Fruit fly (Drosophila melanogaster): ENCODE data around the gene AdamTS-B.

AdamTS-B gene

DNA sequence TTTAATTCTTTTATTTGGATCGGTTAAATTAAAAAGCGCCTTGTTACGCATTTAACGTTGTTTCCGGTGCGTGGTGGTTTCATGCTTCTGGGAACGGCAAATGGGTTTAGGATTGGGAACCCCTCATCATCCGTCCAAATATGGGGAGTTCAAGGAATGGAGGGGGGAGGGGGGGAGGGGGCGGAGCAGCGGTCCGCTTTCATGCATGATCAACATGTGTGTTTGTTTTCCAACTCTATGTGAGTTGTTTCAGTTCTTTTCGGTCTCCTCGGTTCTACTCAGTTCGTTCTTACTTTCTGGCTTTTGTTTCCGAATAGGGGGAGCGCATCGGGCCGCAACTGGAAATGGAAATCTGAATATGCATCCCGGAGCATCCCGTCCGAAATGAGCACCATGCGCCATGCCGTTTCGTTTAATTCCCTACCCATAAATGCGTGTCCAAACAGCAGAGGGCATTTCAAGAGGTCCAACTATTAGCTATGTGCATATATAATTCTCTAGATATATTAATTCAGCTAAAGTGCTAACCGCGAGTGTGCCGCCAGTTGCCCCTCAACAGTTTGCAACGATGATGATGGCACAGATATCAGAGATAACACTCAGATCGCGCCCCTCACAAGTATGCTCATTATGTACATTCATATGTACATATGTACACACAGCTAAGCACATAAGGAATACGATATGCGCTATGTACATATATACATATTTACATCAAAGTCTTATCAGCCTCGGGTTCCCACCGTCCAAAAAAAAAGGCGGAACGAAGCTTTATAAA lies 20.8 kb upstream of the AdamTS-B start (continued):
- TF ChIP-seq Ada2b (GFP tag; IDR thresholded peaks at IDR 0.05) (peak; percentile 68), CG8924 (tag; optimal IDR thresholded peaks at IDR 0.05) (peak; percentile 84), Opbp (GFP tag; IDR thresholded peaks at IDR 0.05; ENCODE audit: partially characterized antibody) (no peak), jigr1 (GFP tag; IDR thresholded peaks at IDR 0.05) (no peak), CG2199 (GFP tag; IDR thresholded peaks at IDR 0.05) (no peak), Side (GFP tag; optimal IDR thresholded peaks at IDR 0.05) (peak; percentile 87), CG18599 (GFP tag; optimal IDR thresholded peaks at IDR 0.05) (peak; percentile 95), oc (tag; optimal IDR thresholded peaks at IDR 0.05) (peak; percentile 90), CG13123 (GFP tag; optimal IDR thresholded peaks at IDR 0.05) (peak; percentile 92), CG7928 (GFP tag; optimal IDR thresholded peaks at IDR 0.05) (peak; percentile 62), NFAT (GFP tag; IDR thresholded peaks at IDR 0.05) (peak; percentile 80), CG7839 (tag; optimal IDR thresholded peaks at IDR 0.05) (peak; percentile 86), btn (GFP tag; optimal IDR thresholded peaks at IDR 0.05) (peak; percentile 88), Camta (GFP tag; optimal IDR thresholded peaks at IDR 0.05) (peak; percentile 95), CG7556 (GFP tag; optimal IDR thresholded peaks at IDR 0.05) (peak; percentile 92), CG9797 (GFP tag; optimal IDR thresholded peaks at IDR 0.05) (peak; percentile 30), CG8290 (GFP tag; optimal IDR thresholded peaks at IDR 0.05) (peak; percentile 86), CG8290 (tag; optimal IDR thresholded peaks at IDR 0.05) (peak; percentile 98 to 99), ewg (GFP tag; optimal IDR thresholded peaks at IDR 0.05) (peak; percentile 84), Lhr (GFP tag; optimal IDR thresholded peaks at IDR 0.05) (peak; percentile 95), D19A (tag; optimal IDR thresholded peaks at IDR 0.05) (peak; percentile 70), Nf-YA (GFP tag; IDR thresholded peaks at IDR 0.05) (peak; percentile 92), CG14014 (GFP tag; IDR thresholded peaks at IDR 0.05) (peak; percentile 92; the same call in 1 of the 2 replicates), zfh1 (GFP tag; IDR thresholded peaks at IDR 0.05) (peak; percentile 94), CG9437 (GFP tag; optimal IDR thresholded peaks at IDR 0.05) (peak; percentile 49), Med (GFP tag) (peak; percentile 98), Taf1 (GFP tag; IDR thresholded peaks at IDR 0.05) (no peak), CG9609 (GFP tag; optimal IDR thresholded peaks at IDR 0.05) (peak; percentile 67), dimm (GFP tag; IDR thresholded peaks at IDR 0.05) (no peak), Ravus (GFP tag; IDR thresholded peaks at IDR 0.05) (peak; percentile 59; the same call in 1 of the 2 replicates), slbo (GFP tag; IDR thresholded peaks at IDR 0.05) (peak; percentile 46; the same call in 1 of the 2 replicates), pum (GFP tag; optimal IDR thresholded peaks at IDR 0.05) (peak; percentile 84), yki (optimal IDR thresholded peaks at IDR 0.05) (no peak), CG12299 (tag; optimal IDR thresholded peaks at IDR 0.05) (peak; percentile 95), MESR4 (GFP tag; optimal IDR thresholded peaks at IDR 0.05) (peak; percentile 23), Nf-YC (tag; optimal IDR thresholded peaks at IDR 0.05) (peak; percentile 77), CG4360 (GFP tag; IDR thresholded peaks at IDR 0.05) (peak; percentile 89), CG3838 (GFP tag; optimal IDR thresholded peaks at IDR 0.05) (peak; percentile 89), tgo (GFP tag; IDR thresholded peaks at IDR 0.05) (peak; percentile 62; the same call in 2 of the 3 replicates), Hr78 (GFP tag; optimal IDR thresholded peaks at IDR 0.05) (peak in 1 of 2 experiments; percentile 53), sim (GFP tag; IDR thresholded peaks at IDR 0.05) (peak; percentile 93), CG1647 (GFP tag; optimal IDR thresholded peaks at IDR 0.05) (peak; percentile 94), vvl (GFP tag; IDR thresholded peaks at IDR 0.05) (peak; percentile 83), CG13424 (tag; optimal IDR thresholded peaks at IDR 0.05) (peak; percentile 89), fu2 (GFP tag; optimal IDR thresholded peaks at IDR 0.05) (peak; percentile 22), CG4282 (GFP tag; optimal IDR thresholded peaks at IDR 0.05) (peak; percentile 76), H2.0 (GFP tag; IDR thresholded peaks at IDR 0.05) (peak; percentile 67), CG14710 (tag; optimal IDR thresholded peaks at IDR 0.05) (peak; percentile 95), kah (GFP tag; optimal IDR thresholded peaks at IDR 0.05) (peak; percentile 81), lab (GFP tag; optimal IDR thresholded peaks at IDR 0.05) (peak; percentile 98)
